Worm (Caenorhabditis elegans): ENCODE results near the gene T01B7.9.
A peak's percentile ranks its signal among the peaks of the same experiment; 100 is the strongest.

- no peak for TF ChIP-seq elt-3 (tag; optimal IDR thresholded peaks at IDR 0.05)
- no peak for TF ChIP-seq zag-1 (tag; optimal IDR thresholded peaks at IDR 0.05)
- TF ChIP-seq snpc-4 (tag; optimal IDR thresholded peaks at IDR 0.05) = no peak
- no peak for TF ChIP-seq mdl-1 (tag; optimal IDR thresholded peaks at IDR 0.05)
- TF ChIP-seq ama-1 (optimal IDR thresholded peaks at IDR 0.05) = peak; percentile 92
- no peak for TF ChIP-seq aly-2 (tag; optimal IDR thresholded peaks at IDR 0.05)
- no peak for TF ChIP-seq fos-1 (tag; optimal IDR thresholded peaks at IDR 0.05)
Observed at ce11 chrII:8746298-8746775, 19.7 kb upstream of the T01B7.9 start.
